Worm (Caenorhabditis elegans) whole organism, mixed stage, embryonic: ENCODE measurements around the gene AC3.5.

ENCODE experiments used
- elt-3 ChIP-seq: fragments of 150-350 bp; optimal IDR thresholded peaks from 2 replicates; lab custom pipeline; 2014; ENCODE audit warnings: missing biosample characterization, missing genetic modification characterization
- lin-13 ChIP-seq: fragments of 150-350 bp; optimal IDR thresholded peaks from 2 replicates; lab custom pipeline; 2014; ENCODE audit warnings: missing biosample characterization, missing genetic modification characterization
- lsy-2 ChIP-seq: fragments of 150-350 bp; optimal IDR thresholded peaks from 2 replicates; lab custom pipeline; 2014; ENCODE audit warnings: missing biosample characterization, missing genetic modification characterization
- pha-4 ChIP-seq: fragments of 150-350 bp; optimal IDR thresholded peaks from 2 replicates; lab custom pipeline; 2018; ENCODE audit warnings: missing biosample characterization, missing genetic modification reagents, missing genetic modification characterization
- sptf-1 ChIP-seq: sonication (generic microtip); optimal IDR thresholded peaks from 2 replicates; lab custom pipeline; 2017; ENCODE audit warnings: mild to moderate bottlenecking, missing genetic modification characterization, moderate library complexity, missing compliant biosample characterization
- unc-120 ChIP-seq: sonication (generic microtip); optimal IDR thresholded peaks from 2 replicates; lab custom pipeline; 2017; ENCODE audit warnings: missing genetic modification characterization, missing compliant biosample characterization; ENCODE audit not compliant: poor library complexity, severe bottlenecking

DNA sequence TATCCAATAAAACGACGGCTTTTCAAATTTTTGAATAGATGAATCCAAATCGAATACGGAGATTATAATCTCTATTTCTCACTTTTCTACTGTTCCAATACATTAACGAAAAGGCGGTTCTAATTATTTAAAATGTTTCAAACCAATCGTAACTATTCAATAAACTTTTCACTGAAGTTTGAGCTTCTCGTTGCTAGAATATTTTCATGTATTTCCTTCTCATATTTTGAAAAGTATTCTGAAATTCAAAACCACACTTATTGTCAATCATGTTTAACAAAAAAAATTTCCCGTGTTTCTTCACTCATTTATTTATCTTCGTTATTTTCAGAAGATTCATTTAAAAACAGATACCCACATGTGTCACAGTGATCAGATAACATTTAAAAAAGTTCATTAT lies 14.5 kb downstream of the AC3.5 start, which contains the start of gene F15H10.8:
- TF ChIP-seq pha-4 (tag; lab: Kevin White, UChicago): no peak
- TF ChIP-seq lsy-2 (tag; lab: Kevin White, UChicago): no peak
- TF ChIP-seq unc-120: no peak
- TF ChIP-seq elt-3 (tag; lab: Kevin White, UChicago): no peak
- no peak for TF ChIP-seq sptf-1
- no peak for TF ChIP-seq lin-13 (tag; lab: Kevin White, UChicago)
